Fruit fly (Drosophila melanogaster) whole organism, pupa: ENCODE data around the gene Axud1.

Experiments
- CG13204 ChIP-seq: fragments of 200-800 bp; sonication (Bioruptor generic); optimal IDR thresholded peaks from 2 replicates; lab custom pipeline; 2018; ENCODE audit warnings: missing biosample characterization, mild to moderate bottlenecking, missing genetic modification characterization, moderate library complexity
- CG34367 ChIP-seq: fragments of 200-800 bp; sonication (Bioruptor generic); optimal IDR thresholded peaks from 2 replicates; lab custom pipeline; 2018; ENCODE audit warnings: missing biosample characterization, mild to moderate bottlenecking, missing genetic modification characterization
- CG9948 ChIP-seq: fragments of 200-800 bp; sonication (Bioruptor generic); optimal IDR thresholded peaks from 2 replicates; lab custom pipeline; 2018; ENCODE audit warnings: missing biosample characterization, mild to moderate bottlenecking, missing genetic modification characterization, moderate library complexity
- Pif1B ChIP-seq: fragments of 200-800 bp; sonication (Bioruptor generic); optimal IDR thresholded peaks from 3 replicates; lab custom pipeline; 2016; ENCODE audit warnings: missing biosample characterization, missing genetic modification characterization

DNA sequence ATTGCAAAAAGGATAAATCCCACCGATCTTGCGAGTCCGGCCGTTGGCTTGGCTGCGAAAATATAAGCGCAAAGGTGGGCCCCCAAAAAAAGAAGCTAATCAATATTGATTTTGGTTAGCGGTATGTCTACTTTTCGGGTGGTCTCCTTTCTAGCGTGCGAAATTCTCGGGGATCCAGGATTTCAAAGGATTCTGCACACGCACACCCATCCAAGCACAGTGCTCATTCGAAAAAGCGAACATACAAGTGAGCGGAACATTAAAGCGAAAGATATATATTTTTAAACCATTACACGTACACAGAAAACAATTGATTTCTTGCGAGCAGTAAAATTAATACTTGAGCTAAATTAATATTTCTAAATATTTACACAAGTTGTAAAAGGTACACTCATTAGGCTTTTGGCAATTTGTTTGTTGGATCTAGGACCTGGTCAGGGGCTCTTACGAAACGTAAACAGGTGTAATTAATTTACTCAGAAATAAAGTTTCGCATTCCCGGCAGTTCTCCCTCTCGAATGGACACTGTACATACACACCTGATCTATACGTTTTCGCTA, 590 bp downstream of the Axud1 start:
- TF ChIP-seq CG13204 (GFP tag; lab: Kevin White, UChicago) (no peak), Pif1B (GFP tag; lab: Kevin White, UChicago) (peak; percentile 25), CG9948 (peak; percentile 41), CG34367 (peak; percentile 2)
